Fruit fly (Drosophila melanogaster) whole organism, embryonic: Measurements from ENCODE around the gene orion.
A peak's percentile ranks its signal among the peaks of the same experiment; 100 is the strongest.

Source experiments
- ATbp ChIP-seq: fragments of 200-800 bp; sonication (Bioruptor generic); optimal IDR thresholded peaks from 2 replicates; lab custom pipeline; 2017; ENCODE audit warnings: missing biosample characterization, mild to moderate bottlenecking, missing genetic modification characterization, missing genetic modification reagents
- B-H2 ChIP-seq: fragments of 200-800 bp; sonication (Bioruptor generic); optimal IDR thresholded peaks from 2 replicates; lab custom pipeline; 2018; ENCODE audit warnings: missing biosample characterization, mild to moderate bottlenecking, missing genetic modification characterization
- CG10274 ChIP-seq: fragments of 200-800 bp; sonication (Bioruptor generic); optimal IDR thresholded peaks from 3 replicates; lab custom pipeline; 2017; ENCODE audit warnings: missing biosample characterization, mild to moderate bottlenecking, missing genetic modification characterization
- CG10431 ChIP-seq: fragments of 200-800 bp; sonication (Bioruptor generic); optimal IDR thresholded peaks from 3 replicates; lab custom pipeline; 2018; ENCODE audit warnings: missing biosample characterization, mild to moderate bottlenecking, missing genetic modification characterization
- CG10959 ChIP-seq: fragments of 200-800 bp; sonication (Bioruptor generic); IDR thresholded peaks from 2 replicates; pipeline ENCODE4 v1.3.6; 2022; ENCODE audit warnings: missing biosample characterization, missing genetic modification characterization
- CG12219 ChIP-seq: fragments of 200-800 bp; sonication (Bioruptor generic); optimal IDR thresholded peaks from 3 replicates; lab custom pipeline; 2018; ENCODE audit warnings: missing biosample characterization, mild to moderate bottlenecking, missing genetic modification characterization
- CG12236 ChIP-seq: fragments of 200-800 bp; sonication (Bioruptor generic); optimal IDR thresholded peaks from 2 replicates; lab custom pipeline; 2016; ENCODE audit warnings: missing biosample characterization, missing genetic modification characterization
- CG13123 ChIP-seq: fragments of 200-800 bp; sonication (Bioruptor generic); optimal IDR thresholded peaks from 2 replicates; lab custom pipeline; 2016; ENCODE audit warnings: missing biosample characterization, missing genetic modification characterization
- CG13775 ChIP-seq: fragments of 200-800 bp; sonication (Bioruptor generic); optimal IDR thresholded peaks from 3 replicates; lab custom pipeline; 2017; ENCODE audit warnings: missing biosample characterization, mild to moderate bottlenecking, missing genetic modification characterization
- CG16779 ChIP-seq: fragments of 200-800 bp; sonication (Bioruptor generic); IDR thresholded peaks from 2 replicates; pipeline ENCODE4 v1.3.6; 2022; ENCODE audit warnings: missing biosample characterization, missing genetic modification characterization
- CG16863 ChIP-seq: fragments of 200-800 bp; sonication (Bioruptor generic); optimal IDR thresholded peaks from 3 replicates; lab custom pipeline; 2016; ENCODE audit warnings: missing biosample characterization, missing genetic modification characterization
- CG18764 ChIP-seq: fragments of 200-800 bp; sonication (Bioruptor generic); optimal IDR thresholded peaks from 3 replicates; lab custom pipeline; 2016; ENCODE audit warnings: missing biosample characterization, missing genetic modification characterization
- CG2129 ChIP-seq: fragments of 200-800 bp; sonication (Bioruptor generic); IDR thresholded peaks from 2 replicates; pipeline ENCODE4 v1.3.6; 2022; ENCODE audit warnings: missing biosample characterization, missing genetic modification characterization; ENCODE audit not compliant: partially characterized antibody
- CG30403 ChIP-seq: fragments of 200-800 bp; sonication (Bioruptor generic); optimal IDR thresholded peaks from 3 replicates; lab custom pipeline; 2016; ENCODE audit warnings: missing biosample characterization, missing genetic modification characterization
- CG34224 ChIP-seq: fragments of 200-800 bp; sonication (Bioruptor generic); IDR thresholded peaks from 3 replicates; pipeline ENCODE4 v1.3.6; 2022; ENCODE audit warnings: missing biosample characterization, missing genetic modification characterization; ENCODE audit not compliant: partially characterized antibody
- CG3995 ChIP-seq: fragments of 200-800 bp; sonication (Bioruptor generic); optimal IDR thresholded peaks from 3 replicates; lab custom pipeline; 2016; ENCODE audit warnings: missing biosample characterization, missing genetic modification characterization
- CG6791 ChIP-seq: fragments of 200-800 bp; sonication (Bioruptor generic); IDR thresholded peaks from 3 replicates; pipeline ENCODE4 v1.3.6; 2022; ENCODE audit warnings: missing biosample characterization, missing genetic modification characterization; ENCODE audit not compliant: partially characterized antibody
- CG9817 ChIP-seq: fragments of 200-800 bp; sonication (Bioruptor generic); optimal IDR thresholded peaks from 2 replicates; lab custom pipeline; 2018; ENCODE audit warnings: missing biosample characterization, mild to moderate bottlenecking, missing genetic modification characterization, moderate library complexity
- Dad ChIP-seq: fragments of 200-800 bp; sonication (Bioruptor generic); optimal IDR thresholded peaks from 3 replicates; lab custom pipeline; 2016; ENCODE audit warnings: missing biosample characterization, missing genetic modification characterization
- Dfd ChIP-seq, 2 experiments: fragments of >200 bp; optimal IDR thresholded peaks; 2 replicates each; lab custom pipeline; 2017; ENCODE audit warnings: missing biosample characterization in 2 of 2, missing genetic modification characterization in 2 of 2
- Gug ChIP-seq: fragments of 200-800 bp; sonication (Bioruptor generic); IDR thresholded peaks from 4 replicates; pipeline ENCODE4 v1.3.6; 2022; ENCODE audit warnings: missing biosample characterization, missing genetic modification characterization
- HLH54F ChIP-seq: fragments of 200-800 bp; sonication (Bioruptor generic); optimal IDR thresholded peaks from 3 replicates; lab custom pipeline; 2016; ENCODE audit warnings: missing biosample characterization, missing genetic modification characterization
- HmgZ ChIP-seq: fragments of 200-800 bp; sonication (Bioruptor generic); optimal IDR thresholded peaks from 2 replicates; lab custom pipeline; 2018; ENCODE audit warnings: missing biosample characterization, mild to moderate bottlenecking, missing genetic modification characterization
- Hr78 ChIP-seq, 2 experiments: fragments of 200-800 bp in 1 of 2; fragments of >200 bp in 1 of 2; sonication (Bioruptor generic) in 1 of 2; optimal IDR thresholded peaks; 2 replicates each; lab custom pipeline; 2017 to 2019; ENCODE audit warnings: missing biosample characterization in 2 of 2, missing genetic modification characterization in 2 of 2, mild to moderate bottlenecking in 1 of 2, moderate library complexity in 1 of 2
- Myb ChIP-seq: fragments of 200-800 bp; sonication (Bioruptor generic); optimal IDR thresholded peaks from 2 replicates; lab custom pipeline; 2016; ENCODE audit warnings: missing biosample characterization, missing genetic modification characterization
- NK7.1 ChIP-seq: fragments of 200-800 bp; sonication (Bioruptor generic); optimal IDR thresholded peaks from 3 replicates; lab custom pipeline; 2016; ENCODE audit warnings: missing biosample characterization, missing genetic modification characterization
- Nf-YA ChIP-seq: fragments of 200-800 bp; sonication (Bioruptor generic); IDR thresholded peaks from 2 replicates; pipeline ENCODE4 v1.3.6; 2022; ENCODE audit warnings: missing biosample characterization, missing genetic modification characterization
- Spps ChIP-seq: fragments of 200-800 bp; sonication (Bioruptor generic); optimal IDR thresholded peaks from 2 replicates; lab custom pipeline; 2018; ENCODE audit warnings: missing biosample characterization, mild to moderate bottlenecking, missing genetic modification characterization
- Sry-δ ChIP-seq: fragments of 200-800 bp; sonication (Bioruptor generic); optimal IDR thresholded peaks from 2 replicates; lab custom pipeline; 2016; ENCODE audit warnings: missing biosample characterization, missing genetic modification characterization
- Taf1 ChIP-seq: fragments of 200-800 bp; sonication (Bioruptor generic); IDR thresholded peaks from 2 replicates; pipeline ENCODE4 v1.3.6; 2022; ENCODE audit warnings: missing biosample characterization, missing genetic modification characterization
- Vsx1 ChIP-seq: fragments of 200-800 bp; sonication (Bioruptor generic); optimal IDR thresholded peaks from 2 replicates; lab custom pipeline; 2017; ENCODE audit warnings: missing biosample characterization, mild to moderate bottlenecking, missing genetic modification characterization, missing genetic modification reagents
- amos ChIP-seq: fragments of 200-800 bp; sonication (Bioruptor generic); IDR thresholded peaks from 2 replicates; pipeline ENCODE4 v1.3.6; 2022; ENCODE audit warnings: missing biosample characterization, missing genetic modification characterization; ENCODE audit not compliant: partially characterized antibody
- ato ChIP-seq: fragments of 200-800 bp; sonication (Bioruptor generic); IDR thresholded peaks from 2 replicates; pipeline ENCODE4 v1.3.6; 2022; ENCODE audit warnings: missing biosample characterization, missing genetic modification characterization; ENCODE audit not compliant: partially characterized antibody
- bowl ChIP-seq: fragments of 200-800 bp; sonication (Bioruptor generic); IDR thresholded peaks from 2 replicates; pipeline ENCODE4 v1.3.6; 2022; ENCODE audit warnings: missing biosample characterization, missing genetic modification characterization
- cad ChIP-seq: fragments of >200 bp; optimal IDR thresholded peaks from 2 replicates; lab custom pipeline; 2017; ENCODE audit warnings: missing biosample characterization, missing genetic modification characterization
- chif ChIP-seq, 2 experiments: fragments of 200-800 bp; sonication (Bioruptor generic); optimal IDR thresholded peaks; 3 replicates each; lab custom pipeline; 2016; ENCODE audit warnings: missing biosample characterization in 2 of 2, missing genetic modification characterization in 2 of 2
- dati ChIP-seq: fragments of 200-800 bp; sonication (Bioruptor generic); IDR thresholded peaks from 2 replicates; pipeline ENCODE4 v1.3.6; 2022; ENCODE audit warnings: missing biosample characterization, missing genetic modification characterization
- eyg ChIP-seq: fragments of 200-800 bp; sonication (Bioruptor generic); optimal IDR thresholded peaks from 3 replicates; lab custom pipeline; 2016; ENCODE audit warnings: missing biosample characterization, missing genetic modification characterization
- ftz-f1 ChIP-seq: fragments of 200-800 bp; sonication (Bioruptor generic); optimal IDR thresholded peaks from 2 replicates; lab custom pipeline; 2016; ENCODE audit warnings: missing biosample characterization, missing genetic modification characterization
- gfzf ChIP-seq: fragments of 200-800 bp; sonication (Bioruptor generic); optimal IDR thresholded peaks from 2 replicates; lab custom pipeline; 2016; ENCODE audit warnings: missing biosample characterization, mild to moderate bottlenecking, missing genetic modification characterization, moderate library complexity
- gsb-n ChIP-seq: fragments of 200-800 bp; sonication (Bioruptor generic); optimal IDR thresholded peaks from 3 replicates; lab custom pipeline; 2018; ENCODE audit warnings: missing biosample characterization, mild to moderate bottlenecking, missing genetic modification characterization
- ham ChIP-seq: fragments of 200-800 bp; sonication (Bioruptor generic); IDR thresholded peaks from 2 replicates; pipeline ENCODE4 v1.3.6; 2022; ENCODE audit warnings: missing biosample characterization, missing genetic modification characterization
- maf-S ChIP-seq: fragments of 200-800 bp; sonication (Bioruptor generic); optimal IDR thresholded peaks from 2 replicates; lab custom pipeline; 2016; ENCODE audit warnings: missing biosample characterization, missing genetic modification characterization
- pb ChIP-seq: fragments of 200-800 bp; sonication (Bioruptor generic); optimal IDR thresholded peaks from 3 replicates; lab custom pipeline; 2016; ENCODE audit warnings: missing biosample characterization, missing genetic modification characterization
- row ChIP-seq: fragments of 200-800 bp; sonication (Bioruptor generic); IDR thresholded peaks from 3 replicates; pipeline ENCODE4 v1.3.6; 2022; ENCODE audit warnings: missing biosample characterization, missing genetic modification characterization
- stc ChIP-seq: fragments of 200-800 bp; sonication (Bioruptor generic); IDR thresholded peaks from 2 replicates; pipeline ENCODE4 v1.3.6; 2022; ENCODE audit warnings: missing biosample characterization, missing genetic modification characterization
- tap ChIP-seq: fragments of 200-800 bp; optimal IDR thresholded peaks from 3 replicates; lab custom pipeline; 2019; ENCODE audit warnings: missing biosample characterization, mild to moderate bottlenecking, missing genetic modification characterization, moderate library complexity
- twi ChIP-seq: fragments of 200-800 bp; optimal IDR thresholded peaks from 2 replicates; lab custom pipeline; 2019; ENCODE audit warnings: missing biosample characterization, mild to moderate bottlenecking, missing genetic modification characterization, moderate library complexity
- vvl ChIP-seq: fragments of 200-800 bp; sonication (Bioruptor generic); IDR thresholded peaks from 2 replicates; pipeline ENCODE4 v1.3.6; 2022; ENCODE audit warnings: missing biosample characterization, missing genetic modification characterization
- zf30C ChIP-seq: fragments of 200-800 bp; sonication (Bioruptor generic); optimal IDR thresholded peaks from 3 replicates; lab custom pipeline; 2018; ENCODE audit warnings: missing biosample characterization, mild to moderate bottlenecking, missing genetic modification characterization

The orion gene

DNA sequence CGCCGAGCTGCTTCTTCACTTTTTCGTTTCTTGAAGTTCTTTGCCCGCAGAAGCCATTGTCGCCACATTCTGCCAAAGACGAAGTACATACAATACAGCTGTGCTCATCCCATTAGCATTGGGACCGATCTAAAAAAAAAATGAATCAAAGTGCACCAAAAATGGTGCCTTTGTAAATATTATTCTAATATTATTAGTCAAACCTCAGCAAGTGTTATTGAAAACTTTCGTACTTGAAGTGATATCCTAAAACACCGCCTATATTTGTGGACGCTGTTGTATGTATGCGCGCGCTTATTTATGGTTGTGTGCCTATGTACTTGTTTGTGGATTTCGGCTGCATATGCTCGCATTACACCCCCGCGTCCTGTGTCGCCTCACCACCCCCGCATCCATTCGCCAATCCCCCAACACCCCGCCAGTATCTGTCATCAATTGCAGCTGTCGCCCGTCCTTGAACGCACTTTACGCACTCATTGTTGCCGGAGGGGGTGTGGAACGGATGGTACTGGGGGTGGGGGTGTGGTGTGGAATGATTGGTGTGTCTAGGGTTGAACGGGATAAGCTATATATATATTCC is 25.7 kb upstream of the orion start (continued):
- TF ChIP-seq zf30C (GFP tag; lab: Kevin White, UChicago) (no peak), maf-S (GFP tag; lab: Kevin White, UChicago) (peak; percentile 33), CG9817 (tag; lab: Kevin White, UChicago) (peak; percentile 74), HmgZ (tag; lab: Kevin White, UChicago) (peak; percentile 75), Spps (peak; percentile 73), CG2129 (no peak), NK7.1 (GFP tag; lab: Kevin White, UChicago) (peak; percentile 57), gsb-n (tag; lab: Kevin White, UChicago) (peak; percentile 90), HLH54F (peak; percentile 63), CG13123 (GFP tag; lab: Kevin White, UChicago) (peak; percentile 55), Taf1 (GFP tag; lab: Robert Waterston, UW) (peak; percentile 27; the same call in 1 of the 2 replicates), twi (tag; lab: Kevin White, UChicago) (peak; percentile 32), gfzf (no peak), CG10959 (peak; percentile 82), CG6791 (no peak), Dfd (GFP tag; optimal IDR thresholded peaks at IDR 0.05; lab: Kevin White, UChicago) (no peak), Gug (GFP tag; lab: Robert Waterston, UW) (peak; percentile 85), amos (GFP tag; lab: Robert Waterston, UW) (no peak), chif (GFP tag; optimal IDR thresholded peaks at IDR 0.05; lab: Kevin White, UChicago) (peak; percentile 73 to 74), CG16863 (GFP tag; lab: Kevin White, UChicago) (peak; percentile 74), eyg (GFP tag; lab: Kevin White, UChicago) (peak; percentile 9), Myb (GFP tag; lab: Kevin White, UChicago) (peak; percentile 33), CG3995 (GFP tag; lab: Kevin White, UChicago) (no peak), CG30403 (GFP tag; lab: Kevin White, UChicago) (peak; percentile 86), CG10431 (GFP tag; lab: Kevin White, UChicago) (peak; percentile 46), Sry-δ (GFP tag; lab: Kevin White, UChicago) (peak; percentile 18), CG18764 (GFP tag; lab: Kevin White, UChicago) (peak; percentile 66), ham (0 out of 2 replicates have a peak, but pooled peaks have one; percentile 34), CG16779 (GFP tag; lab: Robert Waterston, UW) (peak; percentile 52; the same call in 1 of the 2 replicates), cad (GFP tag; lab: Kevin White, UChicago) (no peak), stc (GFP tag; lab: Robert Waterston, UW) (peak; percentile 89), bowl (GFP tag; lab: Robert Waterston, UW) (0 out of 2 replicates have a peak, but pooled peaks have one; percentile 43), Dad (GFP tag; lab: Kevin White, UChicago) (peak; percentile 61), Hr78 (GFP tag; optimal IDR thresholded peaks at IDR 0.05; lab: Kevin White, UChicago) (peak in 1 of 2 experiments; percentile 68), pb (GFP tag; lab: Kevin White, UChicago) (peak; percentile 33), CG12236 (GFP tag; lab: Kevin White, UChicago) (peak; percentile 61), CG13775 (peak; percentile 77), dati (GFP tag; lab: Robert Waterston, UW) (peak; percentile 69; the same call in 1 of the 2 replicates), row (peak; percentile 93), B-H2 (GFP tag; lab: Kevin White, UChicago) (no peak), CG34224 (GFP tag; lab: Robert Waterston, UW) (no peak), Vsx1 (GFP tag; lab: Kevin White, UChicago) (peak; percentile 68), tap (peak; percentile 78), ftz-f1 (GFP tag; lab: Kevin White, UChicago) (no peak), vvl (GFP tag; lab: Robert Waterston, UW) (peak; percentile 95), ATbp (GFP tag; lab: Kevin White, UChicago) (peak; percentile 89), CG12219 (GFP tag; lab: Kevin White, UChicago) (peak; percentile 91), CG10274 (GFP tag; lab: Kevin White, UChicago) (peak; percentile 55), Nf-YA (peak; percentile 75), ato (no peak)
